Worm (Caenorhabditis elegans): ENCODE results near the gene csq-1.

ce11 chrX:14678983-14679382 is 5.7 kb upstream of the csq-1 start:
- TF ChIP-seq nhr-25 (tag; optimal IDR thresholded peaks at IDR 0.05): no peak
- TF ChIP-seq nhr-10 (tag; optimal IDR thresholded peaks at IDR 0.05): no peak
- no peak for TF ChIP-seq ZK546.5 (tag; optimal IDR thresholded peaks at IDR 0.05)
- TF ChIP-seq ztf-11 (tag; optimal IDR thresholded peaks at IDR 0.05): no peak
- no peak for TF ChIP-seq lsy-2 (tag; optimal IDR thresholded peaks at IDR 0.05)
- no peak for TF ChIP-seq nhr-237 (tag; optimal IDR thresholded peaks at IDR 0.05)
- no peak for TF ChIP-seq skn-1 (tag; optimal IDR thresholded peaks at IDR 0.05)
- no peak for TF ChIP-seq lin-13 (GFP tag; optimal IDR thresholded peaks at IDR 0.05)
- TF ChIP-seq F13H6.1 (tag; optimal IDR thresholded peaks at IDR 0.05): no peak
- no peak for TF ChIP-seq snpc-4 (tag; optimal IDR thresholded peaks at IDR 0.05)
- TF ChIP-seq sma-3 (GFP tag; optimal IDR thresholded peaks at IDR 0.05): no peak
- TF ChIP-seq lin-39 (tag; optimal IDR thresholded peaks at IDR 0.05): no peak
- no peak for TF ChIP-seq ceh-16 (tag; optimal IDR thresholded peaks at IDR 0.05)

Data from whole organism, L2 larva.